Worm (Caenorhabditis elegans) whole organism, L1 larva: ENCODE measurements around the gene klp-12.

Experiments
- C04F5.9 ChIP-seq: sonication (generic microtip); optimal IDR thresholded peaks from 2 replicates; lab custom pipeline; 2016; ENCODE audit warnings: missing genetic modification characterization, missing compliant biosample characterization
- C16A3.4 ChIP-seq: fragments of 150-350 bp; optimal IDR thresholded peaks from 2 replicates; lab custom pipeline; 2014; ENCODE audit warnings: missing biosample characterization, missing genetic modification characterization
- C34B4.2 ChIP-seq: sonication (generic microtip); optimal IDR thresholded peaks from 2 replicates; lab custom pipeline; 2017; ENCODE audit warnings: mild to moderate bottlenecking, missing genetic modification characterization, missing compliant biosample characterization
- F16B12.6 ChIP-seq: fragments of 150-350 bp; optimal IDR thresholded peaks from 2 replicates; lab custom pipeline; 2014; ENCODE audit warnings: missing biosample characterization, missing genetic modification characterization
- Y116A8C.19 ChIP-seq: sonication (generic microtip); optimal IDR thresholded peaks from 2 replicates; lab custom pipeline; 2016; ENCODE audit warnings: missing compliant biosample characterization, missing genetic modification characterization, borderline replicate concordance
- alr-1 ChIP-seq: fragments of 200-800 bp; sonication (Bioruptor generic); optimal IDR thresholded peaks from 2 replicates; lab custom pipeline; 2018; ENCODE audit warnings: borderline replicate concordance, mild to moderate bottlenecking, missing genetic modification characterization, missing compliant biosample characterization
- aly-2 ChIP-seq: fragments of 150-350 bp; optimal IDR thresholded peaks from 2 replicates; lab custom pipeline; 2014; ENCODE audit warnings: missing biosample characterization, missing genetic modification characterization
- ama-1 ChIP-seq: fragments of 150-350 bp; optimal IDR thresholded peaks from 2 replicates; lab custom pipeline; 2014
- blmp-1 ChIP-seq: fragments of 150-350 bp; optimal IDR thresholded peaks from 2 replicates; lab custom pipeline; 2014; ENCODE audit warnings: missing biosample characterization, missing genetic modification characterization
- ceh-63 ChIP-seq: fragments of 200-800 bp; sonication (Bioruptor generic); optimal IDR thresholded peaks from 2 replicates; lab custom pipeline; 2018; ENCODE audit warnings: mild to moderate bottlenecking, missing genetic modification characterization, missing compliant biosample characterization
- ceh-82 ChIP-seq, 3 experiments: fragments of 150-350 bp in 1 of 3; sonication (generic microtip) in 2 of 3; optimal IDR thresholded peaks; 2 replicates each; lab custom pipeline; 2014 to 2017; ENCODE audit warnings: missing biosample characterization in 3 of 3, missing genetic modification characterization in 3 of 3
- ceh-88 ChIP-seq: fragments of 200-800 bp; sonication (Bioruptor generic); IDR thresholded peaks from 2 replicates; pipeline ENCODE4 v1.3.6; 2022; ENCODE audit warnings: missing genetic modification characterization, missing compliant biosample characterization
- ceh-90 ChIP-seq: sonication (generic microtip); optimal IDR thresholded peaks from 2 replicates; lab custom pipeline; 2016; ENCODE audit warnings: missing genetic modification characterization, missing compliant biosample characterization
- ces-1 ChIP-seq: fragments of 150-350 bp; optimal IDR thresholded peaks from 2 replicates; lab custom pipeline; 2014; ENCODE audit warnings: missing biosample characterization, missing genetic modification reagents, missing genetic modification characterization
- dpl-1 ChIP-seq, 3 experiments: fragments of 150-350 bp in 2 of 3; sonication (generic microtip) in 1 of 3; optimal IDR thresholded peaks; 2 replicates each; lab custom pipeline; 2014 to 2017; ENCODE audit warnings: missing biosample characterization in 3 of 3, missing genetic modification characterization in 3 of 3, missing genetic modification reagents in 3 of 3
- dsc-1 ChIP-seq: sonication (generic microtip); optimal IDR thresholded peaks from 2 replicates; lab custom pipeline; 2016; ENCODE audit warnings: mild to moderate bottlenecking, missing genetic modification characterization, missing compliant biosample characterization
- efl-1 ChIP-seq, 4 experiments: fragments of 150-350 bp; optimal IDR thresholded peaks in 3 of 4; peaks in 1 of 4; 1 replicate in 1 of 4; 2 replicates in 3 of 4; lab custom pipeline; 2014; ENCODE audit warnings: missing biosample characterization in 2 of 4, missing genetic modification characterization in 2 of 4, missing genetic modification reagents in 2 of 4
- efl-3 ChIP-seq: fragments of 200-800 bp; sonication (Bioruptor generic); optimal IDR thresholded peaks from 2 replicates; lab custom pipeline; 2018; ENCODE audit warnings: mild to moderate bottlenecking, missing genetic modification characterization, missing compliant biosample characterization
- elt-2 ChIP-seq: sonication (generic microtip); optimal IDR thresholded peaks from 2 replicates; lab custom pipeline; 2016; ENCODE audit warnings: missing genetic modification characterization, mild to moderate bottlenecking, inconsistent platforms, missing compliant biosample characterization, missing genetic modification reagents
- elt-3 ChIP-seq, 6 experiments: fragments of 150-350 bp in 1 of 6; sonication (generic microtip); optimal IDR thresholded peaks; 2 replicates each; lab custom pipeline; 2017 to 2018; ENCODE audit warnings: missing biosample characterization in 6 of 6, missing genetic modification characterization in 6 of 6, inconsistent platforms in 1 of 6
- fkh-4 ChIP-seq: sonication (generic microtip); optimal IDR thresholded peaks from 2 replicates; lab custom pipeline; 2016; ENCODE audit warnings: missing compliant biosample characterization, missing genetic modification characterization, borderline replicate concordance
- fos-1 ChIP-seq: fragments of 150-350 bp; optimal IDR thresholded peaks from 2 replicates; lab custom pipeline; 2014; ENCODE audit warnings: missing biosample characterization, missing genetic modification characterization
- grh-1 ChIP-seq: fragments of 200-800 bp; sonication (Bioruptor generic); IDR thresholded peaks from 2 replicates; pipeline ENCODE4 v1.3.6; 2022; ENCODE audit warnings: missing genetic modification reagents, missing genetic modification characterization, missing compliant biosample characterization
- irx-1 ChIP-seq: sonication (generic microtip); optimal IDR thresholded peaks from 2 replicates; lab custom pipeline; 2016; ENCODE audit warnings: missing genetic modification characterization, missing compliant biosample characterization
- jun-1 ChIP-seq: fragments of 150-350 bp; optimal IDR thresholded peaks from 2 replicates; lab custom pipeline; 2014; ENCODE audit warnings: missing biosample characterization, missing genetic modification reagents, missing genetic modification characterization
- lin-13 ChIP-seq: fragments of 150-350 bp; optimal IDR thresholded peaks from 2 replicates; lab custom pipeline; 2014; ENCODE audit warnings: missing biosample characterization, missing genetic modification reagents, missing genetic modification characterization
- lin-15B ChIP-seq: fragments of 150-350 bp; sonication (generic microtip); optimal IDR thresholded peaks from 3 replicates; lab custom pipeline; 2014; ENCODE audit warnings: missing biosample characterization, missing genetic modification characterization
- lin-35 ChIP-seq, 2 experiments: fragments of 150-350 bp; optimal IDR thresholded peaks; 2 replicates each; lab custom pipeline; 2014; ENCODE audit warnings: missing biosample characterization in 2 of 2, missing genetic modification characterization in 2 of 2, missing genetic modification reagents in 2 of 2
- mab-9 ChIP-seq: fragments of 200-800 bp; sonication (Bioruptor generic); IDR thresholded peaks from 2 replicates; pipeline ENCODE4 v1.3.6; 2022; ENCODE audit warnings: missing genetic modification reagents, missing genetic modification characterization, missing compliant biosample characterization
- mep-1 ChIP-seq: fragments of 150-350 bp; optimal IDR thresholded peaks from 2 replicates; lab custom pipeline; 2014; ENCODE audit warnings: missing biosample characterization, missing genetic modification characterization
- nhr-12 ChIP-seq: sonication (generic microtip); optimal IDR thresholded peaks from 2 replicates; lab custom pipeline; 2017; ENCODE audit warnings: missing biosample characterization, missing genetic modification characterization
- nhr-20 ChIP-seq: sonication (generic microtip); optimal IDR thresholded peaks from 2 replicates; lab custom pipeline; 2016; ENCODE audit warnings: mild to moderate bottlenecking, missing genetic modification characterization, missing compliant biosample characterization
- nhr-237 ChIP-seq: fragments of 150-350 bp; optimal IDR thresholded peaks from 2 replicates; lab custom pipeline; 2014; ENCODE audit warnings: missing biosample characterization, missing genetic modification characterization
- pag-3 ChIP-seq: sonication (generic microtip); optimal IDR thresholded peaks from 2 replicates; lab custom pipeline; 2017; ENCODE audit warnings: missing genetic modification characterization, mild to moderate bottlenecking, missing compliant biosample characterization, antibody characterized with exemption, borderline replicate concordance; ENCODE audit not compliant: insufficient read depth
- pax-3 ChIP-seq: fragments of 200-800 bp; sonication (Bioruptor generic); optimal IDR thresholded peaks from 2 replicates; lab custom pipeline; 2018; ENCODE audit warnings: mild to moderate bottlenecking, missing genetic modification characterization, moderate library complexity, missing compliant biosample characterization
- pqm-1 ChIP-seq: sonication (generic microtip); optimal IDR thresholded peaks from 3 replicates; lab custom pipeline; 2017; ENCODE audit warnings: missing biosample characterization, missing genetic modification characterization
- rnt-1 ChIP-seq: sonication (generic microtip); optimal IDR thresholded peaks from 2 replicates; lab custom pipeline; 2016; ENCODE audit warnings: mild to moderate bottlenecking, missing genetic modification characterization, moderate library complexity, missing compliant biosample characterization
- skn-1 ChIP-seq: fragments of 150-350 bp; optimal IDR thresholded peaks from 2 replicates; lab custom pipeline; 2014; ENCODE audit warnings: missing biosample characterization, missing genetic modification characterization
- snpc-4 ChIP-seq: fragments of 150-350 bp; optimal IDR thresholded peaks from 2 replicates; lab custom pipeline; 2014; ENCODE audit warnings: missing biosample characterization, missing genetic modification characterization
- swsn-7 ChIP-seq: sonication (generic microtip); optimal IDR thresholded peaks from 2 replicates; lab custom pipeline; 2016; ENCODE audit warnings: missing genetic modification characterization, missing compliant biosample characterization
- unc-30 ChIP-seq: sonication (generic microtip); optimal IDR thresholded peaks from 2 replicates; lab custom pipeline; 2017; ENCODE audit warnings: missing biosample characterization, missing genetic modification characterization
- unc-86 ChIP-seq: sonication (generic microtip); optimal IDR thresholded peaks from 2 replicates; lab custom pipeline; 2016; ENCODE audit warnings: missing genetic modification characterization, missing compliant biosample characterization
- unc-98 ChIP-seq: fragments of 200-800 bp; sonication (Bioruptor generic); IDR thresholded peaks from 2 replicates; pipeline ENCODE4 v1.3.6; 2022; ENCODE audit warnings: missing genetic modification characterization, missing compliant biosample characterization
- xbp-1 ChIP-seq: sonication (generic microtip); optimal IDR thresholded peaks from 2 replicates; lab custom pipeline; 2016; ENCODE audit warnings: missing genetic modification characterization, missing compliant biosample characterization
- zip-4 ChIP-seq: fragments of 200-800 bp; sonication (Bioruptor generic); optimal IDR thresholded peaks from 2 replicates; lab custom pipeline; 2018; ENCODE audit warnings: mild to moderate bottlenecking, missing genetic modification characterization, moderate library complexity, missing compliant biosample characterization
- ztf-11 ChIP-seq, 2 experiments: sonication (generic microtip); optimal IDR thresholded peaks; 2 replicates each; lab custom pipeline; 2016 to 2017; ENCODE audit warnings: missing genetic modification characterization in 2 of 2, missing biosample characterization in 1 of 2, missing compliant biosample characterization in 1 of 2
- ztf-4 ChIP-seq: fragments of 150-350 bp; optimal IDR thresholded peaks from 2 replicates; lab custom pipeline; 2014; ENCODE audit warnings: missing biosample characterization, missing genetic modification characterization

klp-12 gene

DNA sequence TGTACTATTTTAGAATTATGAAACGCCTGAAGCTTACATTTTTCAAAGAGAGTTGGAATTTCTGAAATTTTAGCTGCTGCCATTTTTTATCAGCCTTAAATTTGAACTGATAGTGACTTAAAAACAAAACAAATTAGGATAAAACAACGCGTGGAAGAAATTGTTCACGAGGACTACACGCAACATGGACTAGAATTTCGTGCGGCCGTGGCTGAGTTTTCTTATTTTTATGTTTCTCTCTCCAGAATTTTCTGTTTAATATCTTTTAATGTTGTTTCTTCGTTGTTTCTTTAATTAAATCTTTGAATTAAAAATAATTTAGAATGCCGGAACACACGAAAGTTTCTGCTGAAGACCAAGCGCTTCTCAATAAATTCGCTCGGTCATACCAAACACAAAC, 44.8 kb downstream of the klp-12 start, which contains the start of the genes B0035.3, B0035.22 and pfd-4 (continued):
- no peak for TF ChIP-seq grh-1
- TF ChIP-seq dpl-1 (GFP tag; optimal IDR thresholded peaks at IDR 0.05; lab: Kevin White, UChicago) = peak; percentile 41 to 57 (median 45)
- no peak for TF ChIP-seq F16B12.6

- no peak for TF ChIP-seq efl-3 (GFP tag; lab: Kevin White, UChicago)
- TF ChIP-seq F16B12.6 = no peak
- TF ChIP-seq mep-1 (tag; lab: Kevin White, UChicago) = no peak
- no peak for TF ChIP-seq ama-1
- TF ChIP-seq zip-4 (GFP tag; lab: Kevin White, UChicago) = no peak
- no peak for TF ChIP-seq nhr-12
Observed at ce11 chrIV:11313880-11314279, 45.8 kb downstream of the klp-12 start, which contains the start of gene dnj-2. dnj-2 (minus strand) TSS chrIV:11313980.

- TF ChIP-seq ceh-88 (GFP tag; lab: Robert Waterston, UW) = no peak
- TF ChIP-seq C34B4.2 (tag; lab: Kevin White, UChicago) = no peak
- TF ChIP-seq blmp-1 (tag; lab: Kevin White, UChicago) = no peak
- no peak for TF ChIP-seq dsc-1 (tag; lab: Kevin White, UChicago)
- TF ChIP-seq irx-1 (tag; lab: Kevin White, UChicago) = no peak
- TF ChIP-seq grh-1 = no peak
- TF ChIP-seq nhr-237 (tag; lab: Kevin White, UChicago) = no peak
- TF ChIP-seq zip-4 (GFP tag; lab: Kevin White, UChicago) = no peak
- no peak for TF ChIP-seq efl-1 (optimal IDR thresholded peaks at IDR 0.05; lab: Kevin White, UChicago)
- no peak for TF ChIP-seq efl-1 (GFP tag; optimal IDR thresholded peaks at IDR 0.05 in 1 of 2; lab: Kevin White, UChicago)
- no peak for TF ChIP-seq jun-1 (tag; lab: Kevin White, UChicago)
- no peak for TF ChIP-seq skn-1 (tag; lab: Kevin White, UChicago)
- no peak for TF ChIP-seq mab-9 (GFP tag; lab: Robert Waterston, UW)
- TF ChIP-seq xbp-1 (tag; lab: Kevin White, UChicago) = no peak
- TF ChIP-seq pax-3 (tag; lab: Kevin White, UChicago) = no peak
- TF ChIP-seq unc-30 (tag; lab: Kevin White, UChicago) = no peak
- no peak for TF ChIP-seq C04F5.9 (tag; lab: Kevin White, UChicago)
- no peak for TF ChIP-seq efl-3 (GFP tag; lab: Kevin White, UChicago)
- no peak for TF ChIP-seq C16A3.4 (tag; lab: Kevin White, UChicago)
- no peak for TF ChIP-seq snpc-4 (tag; lab: Kevin White, UChicago)
- TF ChIP-seq lin-13 (GFP tag; lab: Kevin White, UChicago) = no peak
- TF ChIP-seq, all 84 proteins: peak for 0
Observed at ce11 chrIV:11311484-11311883, 48.2 kb downstream of the klp-12 start.

ce11 chrIV:11310624-11311023, 49.0 kb downstream of the klp-12 start, which contains the start of gene znf-207:
znf-207 (plus strand) TSS chrIV:11310972.
- TF ChIP-seq ceh-90 (tag; lab: Kevin White, UChicago) (no peak), C04F5.9 (tag; lab: Kevin White, UChicago) (no peak), fos-1 (no peak), lin-35 (GFP tag; optimal IDR thresholded peaks at IDR 0.05; lab: Kevin White, UChicago) (peak; percentile 13 to 48), alr-1 (tag; lab: Kevin White, UChicago) (no peak), ztf-4 (no peak), unc-86 (tag; lab: Kevin White, UChicago) (no peak), irx-1 (tag; lab: Kevin White, UChicago) (peak; percentile 5), elt-3 (tag; optimal IDR thresholded peaks at IDR 0.05; lab: Kevin White, UChicago) (no peak), rnt-1 (peak; percentile 48), ceh-82 (tag; optimal IDR thresholded peaks at IDR 0.05; lab: Kevin White, UChicago) (peak; percentile 2 to 41 (median 9)), fkh-4 (tag; lab: Kevin White, UChicago) (no peak), Y116A8C.19 (tag; lab: Kevin White, UChicago) (no peak), nhr-20 (tag; lab: Kevin White, UChicago) (peak; percentile 32), ztf-11 (tag; optimal IDR thresholded peaks at IDR 0.05; lab: Kevin White, UChicago) (no peak), lin-15B (tag; lab: Kevin White, UChicago) (no peak), swsn-7 (tag; lab: Kevin White, UChicago) (peak; percentile 30), ceh-63 (GFP tag; lab: Kevin White, UChicago) (no peak), mep-1 (tag; lab: Kevin White, UChicago) (peak; percentile 3), elt-2 (tag; lab: Kevin White, UChicago) (no peak), pag-3 (tag; lab: Kevin White, UChicago) (no peak), unc-98 (GFP tag; lab: Robert Waterston, UW) (no peak), ces-1 (GFP tag; lab: Kevin White, UChicago) (peak; percentile 80), dsc-1 (tag; lab: Kevin White, UChicago) (no peak), F16B12.6 (peak; percentile 8), aly-2 (tag; lab: Kevin White, UChicago) (no peak), pqm-1 (tag; lab: Kevin White, UChicago) (no peak)
